Fruit fly (Drosophila melanogaster): ENCODE measurements around the gene zpg.

zpg gene

DNA sequence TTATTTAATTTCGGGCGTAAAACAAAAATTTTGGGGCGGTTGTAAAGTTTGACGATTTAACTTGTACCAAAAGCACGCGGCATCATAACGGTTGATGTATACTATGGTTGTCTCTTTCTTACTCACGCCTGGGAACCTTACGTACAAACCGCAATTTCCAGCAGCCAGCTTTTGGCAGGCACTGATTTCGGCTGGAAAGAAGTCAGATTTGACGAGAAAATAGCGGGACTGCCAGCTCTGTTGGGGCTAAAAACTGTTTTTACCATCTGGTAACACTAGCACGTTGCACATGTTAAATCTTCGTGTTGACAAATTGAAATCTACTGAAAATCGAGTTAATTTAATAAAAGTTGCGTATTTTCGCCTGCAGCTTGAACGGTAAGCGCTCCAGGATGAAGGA, at the start of gene zpg (continued):
- no peak for TF ChIP-seq CG8924 (tag; optimal IDR thresholded peaks at IDR 0.05)
- TF ChIP-seq NC2β (GFP tag; optimal IDR thresholded peaks at IDR 0.05), result peak; percentile 42
- TF ChIP-seq CG1233 (GFP tag; optimal IDR thresholded peaks at IDR 0.05), result no peak
- TF ChIP-seq CG30020 (tag; optimal IDR thresholded peaks at IDR 0.05), result no peak
- TF ChIP-seq CG17328 (GFP tag; IDR thresholded peaks at IDR 0.05), result no peak
- no peak for TF ChIP-seq CG4854 (GFP tag; optimal IDR thresholded peaks at IDR 0.05)
- no peak for TF ChIP-seq CG14014 (GFP tag; IDR thresholded peaks at IDR 0.05)
- no peak for TF ChIP-seq nom (GFP tag; optimal IDR thresholded peaks at IDR 0.05)

DNA sequence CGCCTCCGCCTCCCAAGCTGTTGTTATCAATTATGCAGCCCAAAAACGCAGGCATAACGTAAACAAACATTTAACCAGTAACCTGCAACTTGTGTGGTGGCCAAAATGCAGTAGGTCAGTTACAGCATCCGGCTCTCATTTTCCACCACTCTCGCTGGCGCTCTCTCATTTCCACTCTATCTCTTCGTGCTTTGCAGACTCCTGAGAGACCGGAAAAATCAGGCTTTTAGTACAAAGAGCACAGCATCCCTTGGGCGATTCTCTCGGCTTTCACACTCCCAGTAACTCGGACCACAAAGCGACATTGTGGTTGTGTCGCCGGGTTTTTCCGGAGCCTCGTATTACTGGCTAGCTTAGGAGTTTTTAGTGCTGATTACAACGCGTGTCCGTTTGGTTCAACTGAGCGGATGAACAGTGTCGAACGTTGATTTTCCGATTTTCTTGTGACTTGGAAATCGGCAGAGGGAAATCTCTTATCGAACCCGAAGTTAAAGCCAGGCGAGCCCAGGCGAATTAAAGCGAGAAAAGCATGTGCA, 17.9 kb upstream of the zpg start, which contains the start of gene GluRIA:
TSS of gene GluRIA (plus strand) at position 364 of the 536 bp plus-strand sequence.
- TF ChIP-seq seq (GFP tag; IDR thresholded peaks at IDR 0.05), result peak; percentile 8; the same call in 1 of the 2 replicates
- no peak for TF ChIP-seq CG1832 (GFP tag; optimal IDR thresholded peaks at IDR 0.05)
- no peak for TF ChIP-seq az2 (GFP tag; optimal IDR thresholded peaks at IDR 0.05)
- TF ChIP-seq Jarid2 (GFP tag; optimal IDR thresholded peaks at IDR 0.05), result peak; percentile 44
- no peak for TF ChIP-seq trem (tag; optimal IDR thresholded peaks at IDR 0.05)
- TF ChIP-seq CG8765 (GFP tag; IDR thresholded peaks at IDR 0.05), result peak; percentile 66; the same call in 1 of the 2 replicates
- TF ChIP-seq Trl (optimal IDR thresholded peaks at IDR 0.05), result peak; percentile 55 to 67
- no peak for TF ChIP-seq Trl (GFP tag; optimal IDR thresholded peaks at IDR 0.05)
- TF ChIP-seq HmgD (GFP tag; optimal IDR thresholded peaks at IDR 0.05), result no peak
- TF ChIP-seq Deaf1 (tag; optimal IDR thresholded peaks at IDR 0.05), result peak; percentile 67
- TF ChIP-seq Oaz (GFP tag; IDR thresholded peaks at IDR 0.05), result 0 out of 2 replicates have a peak, but pooled peaks have one; percentile 19
- TF ChIP-seq Kr (GFP tag; optimal IDR thresholded peaks at IDR 0.05), result no peak
- TF ChIP-seq abd-A (tag; optimal IDR thresholded peaks at IDR 0.05), result peak; percentile 26
- TF ChIP-seq CG12155 (GFP tag; optimal IDR thresholded peaks at IDR 0.05), result no peak
- TF ChIP-seq bowl (GFP tag; IDR thresholded peaks at IDR 0.05), result no peak
- no peak for TF ChIP-seq CG8359 (GFP tag; optimal IDR thresholded peaks at IDR 0.05; ENCODE audit: borderline replicate concordance)
- no peak for TF ChIP-seq CG3726 (GFP tag; IDR thresholded peaks at IDR 0.05)

DNA sequence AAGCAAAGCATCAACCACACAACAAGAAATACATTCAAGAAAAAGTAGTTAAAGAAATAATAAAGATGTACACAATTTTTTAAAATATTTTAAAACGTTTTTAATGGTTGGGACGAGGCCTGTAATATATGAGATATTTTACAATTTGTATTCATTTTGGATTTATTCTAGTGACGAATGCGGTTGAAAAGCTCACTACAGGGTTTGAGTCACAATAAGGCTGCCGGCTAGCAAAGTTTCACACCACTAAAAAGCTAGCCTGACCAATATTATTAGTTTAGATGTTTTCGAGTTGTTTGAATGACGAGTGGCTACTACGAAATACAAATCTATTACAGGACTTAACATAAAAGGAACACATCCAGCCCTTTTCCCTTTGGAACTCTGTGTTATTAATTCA, 13.2 kb upstream of the zpg start:
- TF ChIP-seq CG17328 (GFP tag; IDR thresholded peaks at IDR 0.05) (no peak), Med (GFP tag) (peak; percentile 37), sr (GFP tag; IDR thresholded peaks at IDR 0.05) (no peak), CTCF (GFP tag; optimal IDR thresholded peaks at IDR 0.05) (peak; percentile 62), CG9932 (GFP tag; IDR thresholded peaks at IDR 0.05) (peak; percentile 12; the same call in 1 of the 2 replicates), CG17385 (GFP tag; optimal IDR thresholded peaks at IDR 0.05) (no peak), HHEX (GFP tag; optimal IDR thresholded peaks at IDR 0.05) (no peak), pita (GFP tag; optimal IDR thresholded peaks at IDR 0.05) (peak; percentile 24), Meics (GFP tag; optimal IDR thresholded peaks at IDR 0.05) (peak; percentile 99), CG8290 (GFP tag; optimal IDR thresholded peaks at IDR 0.05) (no peak), CG8290 (tag; optimal IDR thresholded peaks at IDR 0.05) (peak in 1 of 2 experiments; percentile 20), Bgb (GFP tag; IDR thresholded peaks at IDR 0.05; ENCODE audit: partially characterized antibody) (peak; percentile 24; the same call in 1 of the 2 replicates), stwl (tag; optimal IDR thresholded peaks at IDR 0.05) (peak; percentile 29), HmgZ (tag; optimal IDR thresholded peaks at IDR 0.05) (peak; percentile 17)

DNA sequence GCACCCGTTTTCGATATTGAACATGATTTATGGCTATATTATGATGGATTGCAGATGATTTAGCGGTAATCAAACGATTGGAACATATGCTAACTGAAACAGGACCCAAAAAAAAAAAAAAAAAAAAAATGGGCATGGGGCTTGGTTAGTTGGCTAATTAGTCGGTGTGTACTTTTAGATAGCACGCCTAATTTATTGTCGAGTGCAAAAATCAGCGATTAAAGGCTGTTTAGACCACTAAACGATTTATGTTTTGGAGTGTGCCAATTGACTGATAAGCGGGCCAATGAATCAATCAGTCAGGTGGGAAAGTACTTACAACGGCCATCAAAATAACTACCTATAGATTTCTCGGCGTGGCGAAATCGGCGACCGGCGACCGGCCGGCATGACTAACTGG, 9.3 kb upstream of the zpg start:
- peak; percentile 67 for TF ChIP-seq lab (GFP tag; optimal IDR thresholded peaks at IDR 0.05)
- TF ChIP-seq gro (GFP tag; optimal IDR thresholded peaks at IDR 0.05), result peak; percentile 53
- TF ChIP-seq usp (GFP tag; optimal IDR thresholded peaks at IDR 0.05), result no peak
- TF ChIP-seq Vsx1 (GFP tag; optimal IDR thresholded peaks at IDR 0.05), result peak; percentile 59
- TF ChIP-seq CG3995 (GFP tag; optimal IDR thresholded peaks at IDR 0.05), result no peak
- TF ChIP-seq tll (GFP tag; optimal IDR thresholded peaks at IDR 0.05), result no peak
- no peak for TF ChIP-seq Neu2 (GFP tag; optimal IDR thresholded peaks at IDR 0.05; ENCODE audit: borderline replicate concordance)
- peak; percentile 22 for TF ChIP-seq Hey (tag; optimal IDR thresholded peaks at IDR 0.05)
- TF ChIP-seq gfzf (GFP tag; optimal IDR thresholded peaks at IDR 0.05), result no peak
- TF ChIP-seq exex (tag; optimal IDR thresholded peaks at IDR 0.05), result peak; percentile 96
- no peak for TF ChIP-seq croc (GFP tag; conservative IDR thresholded peaks at IDR 0.05)
- TF ChIP-seq vvl (GFP tag; IDR thresholded peaks at IDR 0.05), result no peak

Data from whole organism, embryonic.